Fruit fly (Drosophila melanogaster) whole organism, embryonic: ENCODE data around the gene Cht5.
A peak's percentile ranks its signal among the peaks of the same experiment; 100 is the strongest.

Experiments
- Asciz ChIP-seq: fragments of 200-800 bp; sonication (Bioruptor generic); optimal IDR thresholded peaks from 2 replicates; lab custom pipeline; 2017; ENCODE audit warnings: missing biosample characterization, mild to moderate bottlenecking, missing genetic modification characterization, missing genetic modification reagents
- Bteb2 ChIP-seq: fragments of 200-800 bp; sonication (Bioruptor generic); optimal IDR thresholded peaks from 2 replicates; lab custom pipeline; 2016; ENCODE audit warnings: missing biosample characterization, missing genetic modification characterization
- CG10565 ChIP-seq: fragments of 200-800 bp; sonication (Bioruptor generic); optimal IDR thresholded peaks from 3 replicates; lab custom pipeline; 2016; ENCODE audit warnings: missing biosample characterization, mild to moderate bottlenecking, missing genetic modification characterization
- CG12071 ChIP-seq: fragments of 200-800 bp; sonication (Bioruptor generic); optimal IDR thresholded peaks from 3 replicates; lab custom pipeline; 2018; ENCODE audit warnings: missing biosample characterization, mild to moderate bottlenecking, missing genetic modification characterization
- CG12299 ChIP-seq: fragments of 200-800 bp; sonication (Bioruptor generic); optimal IDR thresholded peaks from 2 replicates; lab custom pipeline; 2018; ENCODE audit warnings: missing biosample characterization, mild to moderate bottlenecking, missing genetic modification characterization
- CG13287 ChIP-seq: fragments of 200-800 bp; sonication (Bioruptor generic); IDR thresholded peaks from 2 replicates; pipeline ENCODE4 v1.3.6; 2022; ENCODE audit warnings: missing biosample characterization, missing genetic modification characterization; ENCODE audit not compliant: partially characterized antibody
- CG13424 ChIP-seq: fragments of 200-800 bp; sonication (Bioruptor generic); optimal IDR thresholded peaks from 2 replicates; lab custom pipeline; 2019; ENCODE audit warnings: missing biosample characterization, mild to moderate bottlenecking, missing genetic modification characterization, moderate library complexity
- CG13624 ChIP-seq: fragments of 200-800 bp; sonication (Bioruptor generic); optimal IDR thresholded peaks from 2 replicates; lab custom pipeline; 2016; ENCODE audit warnings: missing biosample characterization, missing genetic modification characterization
- CG17328 ChIP-seq: fragments of 200-800 bp; sonication (Bioruptor generic); IDR thresholded peaks from 2 replicates; pipeline ENCODE4 v1.3.6; 2022; ENCODE audit warnings: missing biosample characterization, missing genetic modification characterization
- CG31224 ChIP-seq: fragments of 200-800 bp; sonication (Bioruptor generic); IDR thresholded peaks from 2 replicates; pipeline ENCODE4 v1.3.6; 2022; ENCODE audit warnings: missing biosample characterization, missing genetic modification characterization
- CG31388 ChIP-seq: fragments of 200-800 bp; sonication (Bioruptor generic); optimal IDR thresholded peaks from 2 replicates; lab custom pipeline; 2016; ENCODE audit warnings: missing biosample characterization, missing genetic modification characterization
- CG31441 ChIP-seq: fragments of 200-800 bp; sonication (Bioruptor generic); IDR thresholded peaks from 2 replicates; pipeline ENCODE4 v1.3.6; 2022; ENCODE audit warnings: missing biosample characterization, missing genetic modification characterization
- CG32772 ChIP-seq: fragments of 200-800 bp; sonication (Bioruptor generic); IDR thresholded peaks from 2 replicates; pipeline ENCODE4 v1.3.6; 2022; ENCODE audit warnings: missing biosample characterization, missing genetic modification characterization
- CG33213 ChIP-seq: fragments of 200-800 bp; sonication (Bioruptor generic); optimal IDR thresholded peaks from 3 replicates; lab custom pipeline; 2016; ENCODE audit warnings: missing biosample characterization, missing genetic modification characterization
- CG4707 ChIP-seq: fragments of 200-800 bp; sonication (Bioruptor generic); optimal IDR thresholded peaks from 2 replicates; lab custom pipeline; 2018; ENCODE audit warnings: missing biosample characterization, mild to moderate bottlenecking, missing genetic modification characterization, moderate library complexity
- CG5245 ChIP-seq: fragments of 200-800 bp; sonication (Bioruptor generic); optimal IDR thresholded peaks from 3 replicates; lab custom pipeline; 2016; ENCODE audit warnings: missing biosample characterization, missing genetic modification characterization
- CG7786 ChIP-seq: fragments of 200-800 bp; sonication (Bioruptor generic); optimal IDR thresholded peaks from 2 replicates; lab custom pipeline; 2016; ENCODE audit warnings: missing biosample characterization, missing genetic modification characterization
- CTCF ChIP-seq: fragments of 200-800 bp; sonication (Bioruptor generic); optimal IDR thresholded peaks from 2 replicates; lab custom pipeline; 2017; ENCODE audit warnings: missing biosample characterization, mild to moderate bottlenecking, missing genetic modification characterization, moderate library complexity
- Chrac-16 ChIP-seq: fragments of 200-800 bp; sonication (Bioruptor generic); optimal IDR thresholded peaks from 3 replicates; lab custom pipeline; 2016; ENCODE audit warnings: missing biosample characterization, missing genetic modification characterization
- Hmr ChIP-seq: fragments of 200-800 bp; sonication (Bioruptor generic); optimal IDR thresholded peaks from 3 replicates; lab custom pipeline; 2017; ENCODE audit warnings: mild to moderate bottlenecking, missing biosample characterization, missing genetic modification reagents, missing genetic modification characterization
- Hmx ChIP-seq: fragments of 200-800 bp; sonication (Bioruptor generic); optimal IDR thresholded peaks from 2 replicates; lab custom pipeline; 2016; ENCODE audit warnings: missing biosample characterization, missing genetic modification characterization
- NC2β ChIP-seq: fragments of 200-800 bp; sonication (Bioruptor generic); optimal IDR thresholded peaks from 2 replicates; lab custom pipeline; 2016; ENCODE audit warnings: missing biosample characterization, missing genetic modification characterization
- Nf-YA ChIP-seq: fragments of 200-800 bp; sonication (Bioruptor generic); IDR thresholded peaks from 2 replicates; pipeline ENCODE4 v1.3.6; 2022; ENCODE audit warnings: missing biosample characterization, missing genetic modification characterization
- Pdp1 ChIP-seq, 2 experiments: fragments of 200-800 bp; sonication (Bioruptor generic); optimal IDR thresholded peaks; 3 replicates each; lab custom pipeline; 2016; ENCODE audit warnings: missing biosample characterization in 2 of 2, missing genetic modification characterization in 2 of 2, mild to moderate bottlenecking in 1 of 2, moderate library complexity in 1 of 2
- Ravus ChIP-seq: fragments of 200-800 bp; sonication (Bioruptor generic); IDR thresholded peaks from 2 replicates; pipeline ENCODE4 v1.3.6; 2022; ENCODE audit warnings: missing biosample characterization, missing genetic modification characterization
- Scr ChIP-seq: fragments of 200-800 bp; sonication (Bioruptor generic); IDR thresholded peaks from 2 replicates; pipeline ENCODE4 v1.3.6; 2022; ENCODE audit warnings: missing biosample characterization, missing genetic modification characterization; ENCODE audit not compliant: partially characterized antibody
- Side ChIP-seq: fragments of 200-800 bp; sonication (Bioruptor generic); optimal IDR thresholded peaks from 2 replicates; lab custom pipeline; 2016; ENCODE audit warnings: missing biosample characterization, missing genetic modification characterization
- az2 ChIP-seq: fragments of 200-800 bp; sonication (Bioruptor generic); optimal IDR thresholded peaks from 3 replicates; lab custom pipeline; 2016; ENCODE audit warnings: missing biosample characterization, missing genetic modification characterization
- bsh ChIP-seq, 2 experiments: fragments of 200-800 bp; sonication (Bioruptor generic); optimal IDR thresholded peaks; 2 replicates each; lab custom pipeline; 2017 to 2018; ENCODE audit warnings: mild to moderate bottlenecking in 2 of 2, missing biosample characterization in 2 of 2, missing genetic modification characterization in 2 of 2, moderate library complexity in 1 of 2
- cg ChIP-seq: fragments of 200-800 bp; sonication (Bioruptor generic); optimal IDR thresholded peaks from 3 replicates; lab custom pipeline; 2019; ENCODE audit warnings: missing biosample characterization, mild to moderate bottlenecking, missing genetic modification characterization, moderate library complexity
- emc ChIP-seq: fragments of 200-800 bp; sonication (Bioruptor generic); optimal IDR thresholded peaks from 2 replicates; lab custom pipeline; 2016; ENCODE audit warnings: missing biosample characterization, missing genetic modification characterization
- esg ChIP-seq: fragments of 200-800 bp; sonication (Bioruptor generic); conservative IDR thresholded peaks from 2 replicates; pipeline ENCODE4 v1.3.6; 2022; ENCODE audit warnings: missing biosample characterization, missing genetic modification characterization
- fd96Cb ChIP-seq: fragments of 200-800 bp; sonication (Bioruptor generic); optimal IDR thresholded peaks from 2 replicates; lab custom pipeline; 2018; ENCODE audit warnings: missing biosample characterization, mild to moderate bottlenecking, missing genetic modification characterization, moderate library complexity
- gsb-n ChIP-seq: fragments of 200-800 bp; sonication (Bioruptor generic); optimal IDR thresholded peaks from 3 replicates; lab custom pipeline; 2018; ENCODE audit warnings: missing biosample characterization, mild to moderate bottlenecking, missing genetic modification characterization
- hkb ChIP-seq, 2 experiments: fragments of 200-800 bp in 1 of 2; fragments of >200 bp in 1 of 2; sonication (Bioruptor generic) in 1 of 2; IDR thresholded peaks in 1 of 2; optimal IDR thresholded peaks in 1 of 2; 2 replicates each; pipeline versions ENCODE4 v1.3.6 to Lab custom; 2017 to 2022; ENCODE audit warnings: missing biosample characterization in 1 of 2, missing genetic modification characterization in 1 of 2
- kah ChIP-seq: fragments of 200-800 bp; sonication (Bioruptor generic); optimal IDR thresholded peaks from 2 replicates; lab custom pipeline; 2018; ENCODE audit warnings: missing biosample characterization, mild to moderate bottlenecking, missing genetic modification characterization
- nerfin-1 ChIP-seq: fragments of 200-800 bp; sonication (Bioruptor generic); optimal IDR thresholded peaks from 3 replicates; lab custom pipeline; 2019; ENCODE audit warnings: missing biosample characterization, mild to moderate bottlenecking, missing genetic modification characterization, moderate library complexity
- oc ChIP-seq: fragments of 200-800 bp; sonication (Bioruptor generic); optimal IDR thresholded peaks from 2 replicates; lab custom pipeline; 2018; ENCODE audit warnings: missing biosample characterization, mild to moderate bottlenecking, missing genetic modification characterization, moderate library complexity
- onecut ChIP-seq: fragments of 200-800 bp; sonication (Bioruptor generic); IDR thresholded peaks from 2 replicates; pipeline ENCODE4 v1.3.6; 2022; ENCODE audit warnings: missing biosample characterization, missing genetic modification characterization
- pan ChIP-seq, 4 experiments: fragments of >200 bp in 3 of 4; fragments of 200-800 bp in 1 of 4; sonication (Bioruptor generic) in 1 of 4; optimal IDR thresholded peaks in 3 of 4; IDR thresholded peaks in 1 of 4; 2 replicates each; pipeline versions ENCODE4 v1.3.6 to Lab custom; 2017 to 2022; ENCODE audit warnings: missing biosample characterization in 2 of 4, missing genetic modification characterization in 2 of 4, mixed read lengths in 1 of 4
- pb ChIP-seq: fragments of 200-800 bp; sonication (Bioruptor generic); optimal IDR thresholded peaks from 3 replicates; lab custom pipeline; 2016; ENCODE audit warnings: missing biosample characterization, missing genetic modification characterization
- prd ChIP-seq, 3 experiments: fragments of >200 bp in 2 of 3; fragments of 200-800 bp in 1 of 3; sonication (Bioruptor generic) in 1 of 3; optimal IDR thresholded peaks in 2 of 3; IDR thresholded peaks in 1 of 3; 2 replicates in 2 of 3; 3 replicates in 1 of 3; pipeline versions ENCODE4 v1.3.6 to Lab custom; 2017 to 2022; ENCODE audit warnings: missing biosample characterization in 1 of 3, missing genetic modification characterization in 1 of 3
- pros ChIP-seq: fragments of 200-800 bp; sonication (Bioruptor generic); optimal IDR thresholded peaks from 3 replicates; lab custom pipeline; 2019; ENCODE audit warnings: missing biosample characterization, mild to moderate bottlenecking, missing genetic modification characterization, moderate library complexity
- row ChIP-seq: fragments of 200-800 bp; sonication (Bioruptor generic); IDR thresholded peaks from 3 replicates; pipeline ENCODE4 v1.3.6; 2022; ENCODE audit warnings: missing biosample characterization, missing genetic modification characterization
- run ChIP-seq: fragments of 200-800 bp; sonication (Bioruptor generic); optimal IDR thresholded peaks from 3 replicates; lab custom pipeline; 2018; ENCODE audit warnings: missing biosample characterization, mild to moderate bottlenecking, missing genetic modification characterization
- sens ChIP-seq: fragments of 200-800 bp; sonication (Bioruptor generic); peaks from one replicate; lab custom pipeline; 2016; ENCODE audit warnings: missing biosample characterization, missing genetic modification characterization
- tgo ChIP-seq: fragments of 200-800 bp; sonication (Bioruptor generic); IDR thresholded peaks from 3 replicates; pipeline ENCODE4 v1.3.6; 2022; ENCODE audit warnings: missing biosample characterization, missing genetic modification characterization
- z ChIP-seq: fragments of 200-800 bp; sonication (Bioruptor generic); IDR thresholded peaks from 3 replicates; pipeline ENCODE4 v1.3.6; 2022; ENCODE audit warnings: missing biosample characterization, missing genetic modification characterization

The Cht5 gene

dm6 chr3R:13779241-13779683 lies 11.9 kb downstream of the Cht5 start, which contains the start of the genes CG42375 and CG9288 (continued):
- TF ChIP-seq bsh (GFP tag; optimal IDR thresholded peaks at IDR 0.05; lab: Kevin White, UChicago) (peak in 1 of 2 experiments; percentile 43), CTCF (GFP tag; lab: Kevin White, UChicago) (peak; percentile 59), run (tag; lab: Kevin White, UChicago) (peak; percentile 25), pb (peak; percentile 28), Scr (GFP tag; lab: Robert Waterston, UW) (no peak), hkb (optimal IDR thresholded peaks at IDR 0.05; lab: Kevin White, UChicago) (no peak), hkb (GFP tag; IDR thresholded peaks at IDR 0.05; lab: Robert Waterston, UW) (peak; percentile 81), CG4707 (GFP tag; lab: Kevin White, UChicago) (no peak), nerfin-1 (tag; lab: Kevin White, UChicago) (peak; percentile 73), row (GFP tag; lab: Robert Waterston, UW) (peak; percentile 54; the same call in 2 of the 3 replicates), CG33213 (GFP tag; lab: Kevin White, UChicago) (peak; percentile 55), CG31441 (GFP tag; lab: Robert Waterston, UW) (peak; percentile 78), CG17328 (GFP tag; lab: Robert Waterston, UW) (no peak), Ravus (GFP tag; lab: Robert Waterston, UW) (no peak), CG12071 (GFP tag; lab: Kevin White, UChicago) (peak; percentile 36), Hmr (GFP tag; lab: Kevin White, UChicago) (peak; percentile 61), CG12299 (tag; lab: Kevin White, UChicago) (no peak), Chrac-16 (no peak), pros (GFP tag; lab: Kevin White, UChicago) (no peak), z (0 out of 3 replicates have a peak, but pooled peaks have one; percentile 32), cg (GFP tag; lab: Kevin White, UChicago) (no peak), Asciz (peak; percentile 70), CG13424 (tag; lab: Kevin White, UChicago) (peak; percentile 14), fd96Cb (tag; lab: Kevin White, UChicago) (peak; percentile 83), Pdp1 (GFP tag; optimal IDR thresholded peaks at IDR 0.05; lab: Kevin White, UChicago) (peak; percentile 47 to 97), sens (peak; percentile 94), az2 (peak; percentile 19), CG10565 (GFP tag; lab: Kevin White, UChicago) (peak; percentile 30), CG7786 (GFP tag; lab: Kevin White, UChicago) (no peak), prd (optimal IDR thresholded peaks at IDR 0.05; lab: Kevin White, UChicago) (no peak), prd (GFP tag; IDR thresholded peaks at IDR 0.05; lab: Robert Waterston, UW) (peak; percentile 76), CG32772 (GFP tag; lab: Robert Waterston, UW) (peak; percentile 35; the same call in 1 of the 2 replicates), Bteb2 (GFP tag; lab: Kevin White, UChicago) (peak; percentile 26), CG31388 (peak; percentile 56), NC2β (peak; percentile 68), emc (GFP tag; lab: Kevin White, UChicago) (peak; percentile 21), onecut (GFP tag; lab: Robert Waterston, UW) (peak; percentile 39; the same call in 1 of the 2 replicates), pan (optimal IDR thresholded peaks at IDR 0.05; lab: Kevin White, UChicago) (no peak), pan (GFP tag; optimal IDR thresholded peaks at IDR 0.05 in 1 of 2, IDR thresholded peaks at IDR 0.05 in 1 of 2) (peak in 1 of 2 experiments; percentile 75), CG13287 (GFP tag; lab: Robert Waterston, UW) (peak; percentile 17; the same call in 1 of the 2 replicates), CG31224 (GFP tag; lab: Robert Waterston, UW) (no peak), Side (GFP tag; lab: Kevin White, UChicago) (peak; percentile 58), esg (GFP tag; lab: Robert Waterston, UW) (no peak), tgo (peak; percentile 75), gsb-n (peak; percentile 13), Hmx (GFP tag; lab: Kevin White, UChicago) (peak; percentile 73), CG5245 (GFP tag; lab: Kevin White, UChicago) (peak; percentile 53), kah (GFP tag; lab: Kevin White, UChicago) (peak; percentile 17), oc (tag; lab: Kevin White, UChicago) (no peak), Nf-YA (GFP tag; lab: Robert Waterston, UW) (0 out of 2 replicates have a peak, but pooled peaks have one; percentile 52), CG13624 (GFP tag; lab: Kevin White, UChicago) (peak; percentile 82)
